Worm (Caenorhabditis elegans): ENCODE data around the gene sap-140.

Gene sap-140

DNA sequence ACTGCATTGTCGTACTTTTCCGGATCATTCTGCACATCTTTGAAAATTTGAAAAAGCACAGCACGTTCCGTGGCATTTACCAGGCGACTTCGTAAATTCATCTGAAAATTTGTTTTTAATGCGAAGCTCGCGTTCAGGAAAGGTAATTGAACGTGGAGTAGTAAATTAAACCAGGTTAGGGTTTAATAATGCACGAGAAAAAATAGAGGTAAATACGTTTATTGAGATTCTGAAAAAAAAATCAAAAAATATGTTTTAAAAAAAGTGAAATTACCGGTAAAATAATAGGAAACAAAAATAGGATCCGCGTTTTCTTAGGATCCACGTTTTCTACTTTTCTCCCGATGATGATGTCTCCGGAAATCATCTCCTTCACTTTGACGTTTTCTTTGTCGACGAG is 18.9 kb downstream of the sap-140 start, which contains the start of gene clk-2:
TSS of gene clk-2 (minus strand) at position 101 of the 400 bp plus-strand sequence.
- TF ChIP-seq efl-1 (optimal IDR thresholded peaks at IDR 0.05) (no peak), efl-1 (GFP tag; optimal IDR thresholded peaks at IDR 0.05 in 1 of 2) (no peak), ztf-4 (tag; optimal IDR thresholded peaks at IDR 0.05) (no peak), nhr-20 (tag; optimal IDR thresholded peaks at IDR 0.05) (no peak), dpl-1 (GFP tag; optimal IDR thresholded peaks at IDR 0.05) (no peak), unc-62 (GFP tag; optimal IDR thresholded peaks at IDR 0.05) (no peak), lin-39 (tag; optimal IDR thresholded peaks at IDR 0.05) (no peak), lsy-2 (tag; optimal IDR thresholded peaks at IDR 0.05) (no peak), tbx-2 (tag; optimal IDR thresholded peaks at IDR 0.05) (no peak), sptf-1 (tag; optimal IDR thresholded peaks at IDR 0.05) (no peak), nhr-90 (tag; optimal IDR thresholded peaks at IDR 0.05; ENCODE audit: poor library complexity) (no peak), nhr-11 (tag; optimal IDR thresholded peaks at IDR 0.05) (no peak)

- TF ChIP-seq zag-1 (tag; optimal IDR thresholded peaks at IDR 0.05) (peak; percentile 22), fkh-4 (tag; optimal IDR thresholded peaks at IDR 0.05; ENCODE audit: borderline replicate concordance) (peak; percentile 100), egl-13 (tag; optimal IDR thresholded peaks at IDR 0.05) (peak; percentile 99), nhr-11 (tag; optimal IDR thresholded peaks at IDR 0.05) (peak; percentile 75), F16B12.6 (tag; optimal IDR thresholded peaks at IDR 0.05) (peak; percentile 68), tlp-1 (tag; optimal IDR thresholded peaks at IDR 0.05) (no peak), lir-3 (tag; optimal IDR thresholded peaks at IDR 0.05; ENCODE audit: poor library complexity) (peak; percentile 99), lin-35 (GFP tag; optimal IDR thresholded peaks at IDR 0.05) (peak; percentile 89 to 90), nhr-12 (tag; optimal IDR thresholded peaks at IDR 0.05) (no peak), unc-86 (tag; optimal IDR thresholded peaks at IDR 0.05) (peak; percentile 95), nhr-71 (tag; optimal IDR thresholded peaks at IDR 0.05) (peak; percentile 99), ces-1 (GFP tag; optimal IDR thresholded peaks at IDR 0.05) (no peak), mep-1 (tag; optimal IDR thresholded peaks at IDR 0.05) (peak; percentile 97), pag-3 (tag; optimal IDR thresholded peaks at IDR 0.05; ENCODE audit: borderline replicate concordance, insufficient read depth) (no peak), efl-1 (optimal IDR thresholded peaks at IDR 0.05) (peak; percentile 89 to 91), efl-1 (GFP tag; optimal IDR thresholded peaks at IDR 0.05 in 1 of 2) (peak; percentile 85 to 99), grh-1 (GFP tag; IDR thresholded peaks at IDR 0.05) (peak; percentile 88), nhr-20 (tag; optimal IDR thresholded peaks at IDR 0.05) (peak; percentile 99), ceh-90 (tag; optimal IDR thresholded peaks at IDR 0.05) (peak; percentile 100), lin-14 (GFP tag; optimal IDR thresholded peaks at IDR 0.05) (peak; percentile 96), efl-3 (GFP tag; optimal IDR thresholded peaks at IDR 0.05) (peak; percentile 96), lin-13 (GFP tag; optimal IDR thresholded peaks at IDR 0.05) (peak; percentile 92), tbx-2 (tag; optimal IDR thresholded peaks at IDR 0.05) (peak; percentile 99), mab-9 (GFP tag; IDR thresholded peaks at IDR 0.05) (peak; percentile 98), dsc-1 (tag; optimal IDR thresholded peaks at IDR 0.05) (peak; percentile 99), nhr-47 (tag; optimal IDR thresholded peaks at IDR 0.05) (peak; percentile 98), jun-1 (tag; optimal IDR thresholded peaks at IDR 0.05) (peak; percentile 89), unc-130 (tag; optimal IDR thresholded peaks at IDR 0.05) (peak; percentile 85), vab-15 (tag; optimal IDR thresholded peaks at IDR 0.05) (peak; percentile 94), sup-37 (GFP tag; optimal IDR thresholded peaks at IDR 0.05) (peak; percentile 95), nhr-28 (tag; optimal IDR thresholded peaks at IDR 0.05) (peak; percentile 34), dpl-1 (GFP tag; optimal IDR thresholded peaks at IDR 0.05) (peak; percentile 79 to 87 (median 87)), lin-15B (tag; optimal IDR thresholded peaks at IDR 0.05) (peak; percentile 95), fkh-8 (tag; optimal IDR thresholded peaks at IDR 0.05) (peak; percentile 94), xbp-1 (tag; optimal IDR thresholded peaks at IDR 0.05) (peak; percentile 97), ceh-88 (GFP tag; IDR thresholded peaks at IDR 0.05) (peak; percentile 89), hlh-17 (GFP tag; optimal IDR thresholded peaks at IDR 0.05; ENCODE audit: borderline replicate concordance) (peak; percentile 99), lsy-2 (tag; optimal IDR thresholded peaks at IDR 0.05) (peak; percentile 94 to 96), elt-3 (tag; optimal IDR thresholded peaks at IDR 0.05) (peak in 2 of 6 experiments; percentile 89 to 92), elt-2 (tag; optimal IDR thresholded peaks at IDR 0.05) (peak; percentile 95), ets-5 (GFP tag; IDR thresholded peaks at IDR 0.05) (no peak), C34B4.2 (tag; optimal IDR thresholded peaks at IDR 0.05) (peak; percentile 81), ceh-82 (tag; optimal IDR thresholded peaks at IDR 0.05) (peak; percentile 84 to 94 (median 93)), ceh-8 (GFP tag; optimal IDR thresholded peaks at IDR 0.05) (peak; percentile 97), unc-62 (GFP tag; optimal IDR thresholded peaks at IDR 0.05) (no peak)
These were observed 21.1 kb downstream of the sap-140 start, which contains the start of the genes cux-7 and C07H6.2 for ce11 chrIII:7520672-7521071. TSS of gene cux-7 (minus strand) at chrIII:7520845. TSS of gene C07H6.2 (plus strand) at chrIII:7521009.

All from whole organism, L1 larva.